Fruit fly (Drosophila melanogaster): ENCODE data around the gene CG5885.

DNA sequence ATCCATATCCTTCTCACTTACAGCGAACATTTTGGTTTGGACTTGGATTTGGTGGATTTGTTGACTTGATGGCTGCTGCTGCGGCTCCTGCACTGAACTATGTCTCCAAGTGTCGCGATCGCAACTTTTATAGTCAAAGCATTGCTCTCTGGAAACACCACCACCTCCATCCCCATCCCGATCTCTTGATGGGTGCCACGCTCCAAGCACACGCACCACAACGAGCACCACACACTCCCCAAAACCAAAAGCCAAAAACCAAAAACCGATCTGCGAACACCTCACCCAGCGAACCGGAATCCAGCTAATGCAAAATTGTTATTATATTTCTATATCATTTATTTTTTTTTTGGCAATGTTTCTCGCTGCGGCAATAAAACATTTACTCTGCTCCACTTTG, 14.9 kb upstream of the CG5885 start, which contains the start of gene Cpr30F:
- TF ChIP-seq h (optimal IDR thresholded peaks at IDR 0.05) (no peak), psq (optimal IDR thresholded peaks at IDR 0.05) (no peak), Sin3A (optimal IDR thresholded peaks at IDR 0.05) (no peak), Myc (optimal IDR thresholded peaks at IDR 0.05) (no peak), insv (optimal IDR thresholded peaks at IDR 0.05) (no peak), ttk (optimal IDR thresholded peaks at IDR 0.05) (no peak)

Measured in Kc167 (cell line).